Worm (Caenorhabditis elegans) whole organism, mixed stage, embryonic: ENCODE data around the gene R11E3.19.

Experiments
- elt-3 ChIP-seq: fragments of 150-350 bp; optimal IDR thresholded peaks from 2 replicates; lab custom pipeline; 2014; ENCODE audit warnings: missing biosample characterization, missing genetic modification characterization
- ham-2 ChIP-seq: fragments of 200-800 bp; sonication (Bioruptor generic); optimal IDR thresholded peaks from 2 replicates; lab custom pipeline; 2018; ENCODE audit warnings: mild to moderate bottlenecking, missing genetic modification characterization, missing compliant biosample characterization
- lin-13 ChIP-seq: fragments of 150-350 bp; optimal IDR thresholded peaks from 2 replicates; lab custom pipeline; 2014; ENCODE audit warnings: missing biosample characterization, missing genetic modification characterization
- lsy-2 ChIP-seq: fragments of 150-350 bp; optimal IDR thresholded peaks from 2 replicates; lab custom pipeline; 2014; ENCODE audit warnings: missing biosample characterization, missing genetic modification characterization
- mep-1 ChIP-seq: fragments of 150-350 bp; optimal IDR thresholded peaks from 2 replicates; lab custom pipeline; 2017; ENCODE audit warnings: missing biosample characterization, missing genetic modification reagents, missing genetic modification characterization, inconsistent platforms
- nhr-76 ChIP-seq: sonication (generic microtip); optimal IDR thresholded peaks from 2 replicates; lab custom pipeline; 2017; ENCODE audit warnings: missing biosample characterization, missing genetic modification characterization
- pha-4 ChIP-seq: fragments of 150-350 bp; optimal IDR thresholded peaks from 2 replicates; lab custom pipeline; 2018; ENCODE audit warnings: missing biosample characterization, missing genetic modification reagents, missing genetic modification characterization
- snpc-4 ChIP-seq: fragments of 150-350 bp; optimal IDR thresholded peaks from 2 replicates; lab custom pipeline; 2014; ENCODE audit warnings: missing biosample characterization, missing genetic modification characterization
- sptf-1 ChIP-seq: sonication (generic microtip); optimal IDR thresholded peaks from 2 replicates; lab custom pipeline; 2017; ENCODE audit warnings: mild to moderate bottlenecking, missing genetic modification characterization, moderate library complexity, missing compliant biosample characterization
- tbx-8 ChIP-seq: fragments of 200-800 bp; sonication (Bioruptor generic); optimal IDR thresholded peaks from 2 replicates; lab custom pipeline; 2018; ENCODE audit warnings: mild to moderate bottlenecking, missing genetic modification characterization, moderate library complexity, missing compliant biosample characterization
- unc-39 ChIP-seq: fragments of 150-350 bp; optimal IDR thresholded peaks from 2 replicates; lab custom pipeline; 2014; ENCODE audit warnings: missing biosample characterization, missing genetic modification characterization
- unc-62 ChIP-seq: fragments of 150-350 bp; optimal IDR thresholded peaks from 2 replicates; lab custom pipeline; 2014; ENCODE audit warnings: missing biosample characterization, missing genetic modification reagents, missing genetic modification characterization
- ztf-11 ChIP-seq: fragments of 150-350 bp; optimal IDR thresholded peaks from 2 replicates; lab custom pipeline; 2014; ENCODE audit warnings: missing biosample characterization, missing genetic modification characterization

DNA sequence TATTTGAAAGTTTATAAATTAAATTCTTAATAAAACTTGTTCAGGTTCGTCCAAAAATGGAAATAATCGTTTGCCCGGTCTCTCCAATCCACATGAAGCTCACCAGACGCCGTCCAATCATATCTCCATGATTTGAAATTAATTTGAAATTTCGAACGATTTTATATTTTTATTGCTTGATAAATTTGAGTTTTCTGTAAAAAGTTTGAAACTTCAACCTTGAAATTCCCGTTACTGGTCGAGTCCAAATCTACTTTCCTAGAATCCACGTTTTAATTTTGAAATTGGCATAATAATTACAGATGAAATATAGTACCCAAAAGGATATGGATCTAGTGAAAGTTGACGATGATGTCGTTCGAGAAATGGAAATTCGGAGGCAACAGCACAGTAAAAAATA lies 11.5 kb downstream of the R11E3.19 start, which contains the start of gene npp-26:
- TF ChIP-seq unc-62 (GFP tag; lab: Kevin White, UChicago) (no peak), ztf-11 (no peak), mep-1 (no peak), nhr-76 (tag; lab: Kevin White, UChicago) (no peak), tbx-8 (GFP tag; lab: Kevin White, UChicago) (no peak), sptf-1 (no peak), elt-3 (tag; lab: Kevin White, UChicago) (no peak), unc-39 (tag; lab: Kevin White, UChicago) (no peak), pha-4 (tag; lab: Kevin White, UChicago) (no peak), lsy-2 (tag; lab: Kevin White, UChicago) (no peak), lin-13 (tag; lab: Kevin White, UChicago) (no peak), ham-2 (GFP tag; lab: Kevin White, UChicago) (no peak), snpc-4 (no peak)
